Comparison of ENCODE assay signal across 3 fruit fly cellular contexts in the genomic region with DNA sequence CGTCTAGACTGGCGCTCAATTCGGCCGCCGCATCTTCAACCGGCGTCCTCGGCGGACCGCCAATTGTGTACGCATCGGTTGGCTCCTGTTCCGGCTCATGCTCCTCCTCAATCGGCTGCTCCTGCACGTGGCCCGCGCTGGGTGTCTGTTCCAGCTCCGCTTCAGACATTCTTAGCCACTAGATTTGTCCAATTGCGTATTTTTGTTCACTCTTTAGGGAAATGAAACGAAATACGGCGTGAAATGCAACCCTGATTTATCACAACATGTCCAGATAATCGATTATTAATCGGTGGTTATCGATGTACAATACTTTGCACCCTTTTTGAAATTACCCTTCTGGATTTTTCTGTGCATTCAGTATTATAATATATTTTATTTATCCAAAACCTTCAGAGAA.
TF ChIP-seq lines count a peak whose summit lies in the region.

mof (minus strand) TSS at position 270 of the 400 bp plus-strand sequence.

- no peak for TF ChIP-seq CTCF in whole organism, embryonic (GFP tag; optimal IDR thresholded peaks at IDR 0.05; lab: Kevin White, UChicago)

TF ChIP-seq in whole organism, adult, 20 proteins besides CTCF, POLR2A, EP300 and RAD21:
- TF ChIP-seq CG11617 (GFP tag; optimal IDR thresholded peaks at IDR 0.05; lab: Kevin White, UChicago) (no peak), Mnt (GFP tag; optimal IDR thresholded peaks at IDR 0.05; lab: Kevin White, UChicago) (peak; percentile 17), cic (GFP tag; optimal IDR thresholded peaks at IDR 0.05; lab: Kevin White, UChicago) (no peak), bab1 (GFP tag; optimal IDR thresholded peaks at IDR 0.05; lab: Kevin White, UChicago) (peak; percentile 74), CG7101 (tag; optimal IDR thresholded peaks at IDR 0.05; lab: Kevin White, UChicago) (no peak)

TF ChIP-seq in whole organism, embryonic, 481 proteins besides CTCF, POLR2A, EP300 and RAD21 (continues in another document):
- no peak for TF ChIP-seq Xbp1 (GFP tag; optimal IDR thresholded peaks at IDR 0.05; lab: Kevin White, UChicago)
- TF ChIP-seq CG7556 (GFP tag; optimal IDR thresholded peaks at IDR 0.05; lab: Kevin White, UChicago) = no peak
- no peak for TF ChIP-seq dpn (GFP tag; optimal IDR thresholded peaks at IDR 0.05; lab: Kevin White, UChicago)
- no peak for TF ChIP-seq NC2α (GFP tag; optimal IDR thresholded peaks at IDR 0.05; lab: Kevin White, UChicago)
- TF ChIP-seq CG8359 (GFP tag; optimal IDR thresholded peaks at IDR 0.05; lab: Kevin White, UChicago; ENCODE audit: borderline replicate concordance) = no peak
- TF ChIP-seq Nf-YC (tag; optimal IDR thresholded peaks at IDR 0.05; lab: Kevin White, UChicago) = no peak
- TF ChIP-seq lbe (GFP tag; optimal IDR thresholded peaks at IDR 0.05; lab: Kevin White, UChicago) = no peak
- TF ChIP-seq dimm (GFP tag; IDR thresholded peaks at IDR 0.05; lab: Robert Waterston, UW) = no peak
- no peak for TF ChIP-seq dmrt99B (tag; optimal IDR thresholded peaks at IDR 0.05; lab: Kevin White, UChicago)
- no peak for TF ChIP-seq CG10462 (GFP tag; optimal IDR thresholded peaks at IDR 0.05; lab: Kevin White, UChicago)
- no peak for TF ChIP-seq CG10209 (GFP tag; optimal IDR thresholded peaks at IDR 0.05; lab: Kevin White, UChicago)
- TF ChIP-seq CG31441 (GFP tag; IDR thresholded peaks at IDR 0.05; lab: Robert Waterston, UW) = no peak
- peak; percentile 60 for TF ChIP-seq Med (GFP tag; lab: Kevin White, UChicago)
- TF ChIP-seq Ets65A (GFP tag; lab: Kevin White, UChicago) = peak; percentile 27
- TF ChIP-seq CG3281 (GFP tag; optimal IDR thresholded peaks at IDR 0.05; lab: Kevin White, UChicago) = no peak
- no peak for TF ChIP-seq fd3F (GFP tag; optimal IDR thresholded peaks at IDR 0.05; lab: Kevin White, UChicago)
- no peak for TF ChIP-seq D19A (tag; optimal IDR thresholded peaks at IDR 0.05; lab: Kevin White, UChicago)
- TF ChIP-seq Xrp1 (GFP tag; IDR thresholded peaks at IDR 0.05; lab: Robert Waterston, UW) = no peak
- TF ChIP-seq Hr51 (GFP tag; optimal IDR thresholded peaks at IDR 0.05; lab: Kevin White, UChicago) = no peak
- no peak for TF ChIP-seq sisA (GFP tag; IDR thresholded peaks at IDR 0.05; lab: Robert Waterston, UW)
- no peak for TF ChIP-seq Aef1 (GFP tag; IDR thresholded peaks at IDR 0.05; lab: Robert Waterston, UW)
- TF ChIP-seq danr (GFP tag; IDR thresholded peaks at IDR 0.05; lab: Robert Waterston, UW) = no peak
- no peak for TF ChIP-seq HLHmδ (GFP tag; optimal IDR thresholded peaks at IDR 0.05; lab: Kevin White, UChicago)
- no peak for TF ChIP-seq Mad (GFP tag; optimal IDR thresholded peaks at IDR 0.05; lab: Kevin White, UChicago)
- peak; percentile 46 for TF ChIP-seq CG15514 (GFP tag; optimal IDR thresholded peaks at IDR 0.05; lab: Kevin White, UChicago)
- no peak for TF ChIP-seq CG32767 (GFP tag; IDR thresholded peaks at IDR 0.05; lab: Robert Waterston, UW)
- TF ChIP-seq croc (GFP tag; conservative IDR thresholded peaks at IDR 0.05; lab: Robert Waterston, UW) = no peak
- no peak for TF ChIP-seq CG1602 (GFP tag; optimal IDR thresholded peaks at IDR 0.05; lab: Kevin White, UChicago)
- TF ChIP-seq Poxn (GFP tag; IDR thresholded peaks at IDR 0.05; lab: Robert Waterston, UW) = no peak
- peak; percentile 5 for TF ChIP-seq Fer1 (GFP tag; optimal IDR thresholded peaks at IDR 0.05; lab: Kevin White, UChicago)
- TF ChIP-seq CG1832 (GFP tag; optimal IDR thresholded peaks at IDR 0.05; lab: Kevin White, UChicago) = no peak
- no peak for TF ChIP-seq gcm2 (GFP tag; optimal IDR thresholded peaks at IDR 0.05; lab: Kevin White, UChicago)
- TF ChIP-seq Abd-B (GFP tag; optimal IDR thresholded peaks at IDR 0.05; lab: Kevin White, UChicago) = no peak
- no peak for TF ChIP-seq Usf (GFP tag; optimal IDR thresholded peaks at IDR 0.05; lab: Kevin White, UChicago)
- no peak for TF ChIP-seq Oli (tag; optimal IDR thresholded peaks at IDR 0.05; lab: Kevin White, UChicago)
- no peak for TF ChIP-seq Gug (GFP tag; IDR thresholded peaks at IDR 0.05; lab: Robert Waterston, UW)
- peak; percentile 77 for TF ChIP-seq CG7963 (GFP tag; IDR thresholded peaks at IDR 0.05; lab: Robert Waterston, UW; ENCODE audit: partially characterized antibody)
- TF ChIP-seq CG4707 (GFP tag; optimal IDR thresholded peaks at IDR 0.05; lab: Kevin White, UChicago) = no peak
- no peak for TF ChIP-seq vfl (GFP tag; optimal IDR thresholded peaks at IDR 0.05; lab: Kevin White, UChicago)
- TF ChIP-seq CG10959 (GFP tag; IDR thresholded peaks at IDR 0.05; lab: Robert Waterston, UW) = no peak
- no peak for TF ChIP-seq twi (tag; optimal IDR thresholded peaks at IDR 0.05; lab: Kevin White, UChicago)
- peak; percentile 86 for TF ChIP-seq nerfin-2 (GFP tag; IDR thresholded peaks at IDR 0.05; lab: Robert Waterston, UW; ENCODE audit: partially characterized antibody)
- TF ChIP-seq ems (GFP tag; optimal IDR thresholded peaks at IDR 0.05; lab: Kevin White, UChicago) = no peak
- TF ChIP-seq CG9437 (GFP tag; optimal IDR thresholded peaks at IDR 0.05; lab: Kevin White, UChicago) = no peak

TF ChIP-seq in whole organism, prepupa, 60 proteins besides CTCF, POLR2A, EP300 and RAD21:
- TF ChIP-seq fd59A (GFP tag; optimal IDR thresholded peaks at IDR 0.05; lab: Kevin White, UChicago) (no peak), CG8319 (GFP tag; optimal IDR thresholded peaks at IDR 0.05; lab: Kevin White, UChicago) (no peak), CG1621 (tag; optimal IDR thresholded peaks at IDR 0.05; lab: Kevin White, UChicago) (peak; percentile 90), CG8119 (GFP tag; IDR thresholded peaks at IDR 0.05; lab: Robert Waterston, UW) (no peak), Eip78C (GFP tag; lab: Kevin White, UChicago) (peak; percentile 13), dsx (GFP tag; optimal IDR thresholded peaks at IDR 0.05; lab: Kevin White, UChicago; ENCODE audit: poor library complexity, severe bottlenecking) (no peak)
TF ChIP-seq in whole organism, prepupa: peak in this region for 2.
